Worm (Caenorhabditis elegans) whole organism, L3 larva: ENCODE results near the gene Y61A9LA.12.

Source experiments
- R02D3.7 ChIP-seq: fragments of 150-350 bp; optimal IDR thresholded peaks from 2 replicates; lab custom pipeline; 2014; ENCODE audit warnings: missing biosample characterization, missing genetic modification characterization
- ama-1 ChIP-seq: fragments of 150-350 bp; optimal IDR thresholded peaks from 2 replicates; lab custom pipeline; 2018
- ceh-28 ChIP-seq: fragments of 150-350 bp; optimal IDR thresholded peaks from 2 replicates; lab custom pipeline; 2014; ENCODE audit warnings: missing biosample characterization, missing genetic modification reagents, missing genetic modification characterization
- ceh-82 ChIP-seq: fragments of 150-350 bp; optimal IDR thresholded peaks from 2 replicates; lab custom pipeline; 2014; ENCODE audit warnings: missing biosample characterization, missing genetic modification characterization
- egl-5 ChIP-seq: fragments of 150-350 bp; optimal IDR thresholded peaks from 2 replicates; lab custom pipeline; 2017; ENCODE audit warnings: missing biosample characterization, missing genetic modification reagents, missing genetic modification characterization, inconsistent platforms
- elt-1 ChIP-seq: fragments of 150-350 bp; optimal IDR thresholded peaks from 2 replicates; lab custom pipeline; 2014; ENCODE audit warnings: missing biosample characterization, missing genetic modification characterization
- elt-3 ChIP-seq, 3 experiments: fragments of 150-350 bp in 1 of 3; sonication (generic microtip) in 2 of 3; optimal IDR thresholded peaks; 2 replicates in 2 of 3; 4 replicates in 1 of 3; lab custom pipeline; 2014 to 2017; ENCODE audit warnings: missing biosample characterization in 3 of 3, missing genetic modification characterization in 3 of 3
- jun-1 ChIP-seq: fragments of 150-350 bp; optimal IDR thresholded peaks from 2 replicates; lab custom pipeline; 2014; ENCODE audit warnings: missing biosample characterization, missing genetic modification reagents, missing genetic modification characterization
- lin-15B ChIP-seq: fragments of 150-350 bp; optimal IDR thresholded peaks from 2 replicates; lab custom pipeline; 2014; ENCODE audit warnings: missing biosample characterization, missing genetic modification characterization
- nhr-12 ChIP-seq: fragments of 150-350 bp; optimal IDR thresholded peaks from 2 replicates; lab custom pipeline; 2014; ENCODE audit warnings: missing biosample characterization, missing genetic modification characterization
- pha-4 ChIP-seq: fragments of 150-350 bp; optimal IDR thresholded peaks from 2 replicates; lab custom pipeline; 2014; ENCODE audit warnings: missing biosample characterization, missing genetic modification reagents, missing genetic modification characterization
- snpc-4 ChIP-seq: fragments of 150-350 bp; optimal IDR thresholded peaks from 2 replicates; lab custom pipeline; 2014; ENCODE audit warnings: missing biosample characterization, missing genetic modification characterization
- unc-62 ChIP-seq: fragments of 150-350 bp; sonication (generic microtip); optimal IDR thresholded peaks from 4 replicates; lab custom pipeline; 2014; ENCODE audit warnings: missing biosample characterization, missing genetic modification reagents, missing genetic modification characterization
- ztf-11 ChIP-seq: fragments of 150-350 bp; optimal IDR thresholded peaks from 2 replicates; lab custom pipeline; 2014; ENCODE audit warnings: missing biosample characterization, missing genetic modification characterization

DNA sequence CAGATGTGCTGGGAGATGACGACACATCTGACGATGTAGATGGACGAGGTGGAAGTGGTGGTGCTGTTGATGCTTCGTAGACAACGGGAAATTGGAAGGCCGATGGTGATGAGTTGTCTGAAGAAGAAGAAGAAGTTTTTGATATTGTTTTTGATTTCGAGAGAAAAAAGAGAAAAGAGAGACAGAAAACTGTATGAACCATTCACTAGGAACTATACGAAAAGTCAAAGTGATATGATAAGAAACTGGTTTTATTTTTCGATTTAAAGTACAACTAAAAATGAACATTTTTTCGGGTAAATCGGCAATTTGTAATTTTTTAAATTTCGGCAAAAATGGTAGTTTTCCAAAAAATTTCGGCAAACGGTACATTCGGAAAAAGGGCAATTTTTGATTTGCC is 35.0 kb upstream of the Y61A9LA.12 start:
- TF ChIP-seq nhr-12: no peak
- no peak for TF ChIP-seq ztf-11 (tag; lab: Kevin White, UChicago)
- no peak for TF ChIP-seq lin-15B (tag; lab: Kevin White, UChicago)
- TF ChIP-seq egl-5: no peak
- no peak for TF ChIP-seq pha-4 (tag; lab: Kevin White, UChicago)
- no peak for TF ChIP-seq elt-3 (tag; optimal IDR thresholded peaks at IDR 0.05; lab: Kevin White, UChicago)
- TF ChIP-seq ama-1 (lab: Kevin White, UChicago): no peak
- no peak for TF ChIP-seq R02D3.7 (tag; lab: Kevin White, UChicago)
- TF ChIP-seq snpc-4 (tag; lab: Kevin White, UChicago): no peak
- TF ChIP-seq elt-1 (tag; lab: Kevin White, UChicago): no peak
- no peak for TF ChIP-seq ceh-28 (tag; lab: Kevin White, UChicago)
- TF ChIP-seq ceh-82 (tag; lab: Kevin White, UChicago): no peak
- TF ChIP-seq jun-1: no peak
- TF ChIP-seq unc-62 (GFP tag; lab: Kevin White, UChicago): no peak
